Fruit fly (Drosophila melanogaster) whole organism, adult: ENCODE results near the gene CG4080.

Experiments
- CG12768 ChIP-seq: fragments of 200-800 bp; sonication (Bioruptor generic); optimal IDR thresholded peaks from 2 replicates; lab custom pipeline; 2017; ENCODE audit warnings: missing biosample characterization, missing genetic modification characterization, mild to moderate bottlenecking, moderate library complexity, missing genetic modification reagents
- CG14711 ChIP-seq: fragments of 200-800 bp; sonication (Bioruptor generic); optimal IDR thresholded peaks from 2 replicates; lab custom pipeline; 2018; ENCODE audit warnings: missing biosample characterization, mild to moderate bottlenecking, missing genetic modification characterization, moderate library complexity
- CG7045 ChIP-seq: fragments of 200-800 bp; sonication (Bioruptor generic); optimal IDR thresholded peaks from 2 replicates; lab custom pipeline; 2017; ENCODE audit warnings: missing biosample characterization, mild to moderate bottlenecking, missing genetic modification characterization
- CG7101 ChIP-seq: fragments of 200-800 bp; sonication (Bioruptor generic); optimal IDR thresholded peaks from 2 replicates; lab custom pipeline; 2018; ENCODE audit warnings: missing biosample characterization, mild to moderate bottlenecking, missing genetic modification characterization, moderate library complexity
- Clk ChIP-seq: fragments of 200-800 bp; sonication (Bioruptor generic); optimal IDR thresholded peaks from 2 replicates; lab custom pipeline; 2017; ENCODE audit warnings: missing biosample characterization, missing genetic modification characterization
- Crg-1 ChIP-seq: fragments of 200-800 bp; sonication (Bioruptor generic); optimal IDR thresholded peaks from 2 replicates; lab custom pipeline; 2016; ENCODE audit warnings: missing biosample characterization, missing genetic modification characterization
- Hr96 ChIP-seq: fragments of 200-800 bp; sonication (Bioruptor generic); optimal IDR thresholded peaks from 2 replicates; lab custom pipeline; 2016; ENCODE audit warnings: missing biosample characterization, missing genetic modification characterization
- cic ChIP-seq: fragments of 200-800 bp; sonication (Bioruptor generic); optimal IDR thresholded peaks from 2 replicates; lab custom pipeline; 2017; ENCODE audit warnings: missing biosample characterization, mild to moderate bottlenecking, missing genetic modification characterization, moderate library complexity
- cnc ChIP-seq, 2 experiments: fragments of >200 bp; optimal IDR thresholded peaks; 2 replicates each; lab custom pipeline; 2017
- kay ChIP-seq: fragments of 200-800 bp; sonication (Bioruptor generic); peaks from one replicate; lab custom pipeline; 2016; ENCODE audit warnings: missing biosample characterization, missing genetic modification characterization, borderline replicate concordance
- tj ChIP-seq: fragments of 200-800 bp; sonication (Bioruptor generic); optimal IDR thresholded peaks from 3 replicates; lab custom pipeline; 2017; ENCODE audit warnings: missing biosample characterization, mild to moderate bottlenecking, missing genetic modification characterization, moderate library complexity

dm6 chr3L:9343963-9344362 lies 55.1 kb downstream of the CG4080 start:
- TF ChIP-seq Hr96 (GFP tag; lab: Kevin White, UChicago) (no peak), Clk (GFP tag; lab: Kevin White, UChicago) (no peak), CG7101 (tag; lab: Kevin White, UChicago) (no peak), kay (GFP tag; lab: Kevin White, UChicago) (no peak), cnc (optimal IDR thresholded peaks at IDR 0.05; lab: Kevin White, UChicago) (no peak), CG7045 (GFP tag; lab: Kevin White, UChicago) (no peak), cic (GFP tag; lab: Kevin White, UChicago) (no peak), tj (GFP tag; lab: Kevin White, UChicago) (no peak), CG12768 (GFP tag; lab: Kevin White, UChicago) (peak; percentile 42), Crg-1 (GFP tag; lab: Kevin White, UChicago) (no peak), CG14711 (no peak)
